Worm (Caenorhabditis elegans) whole organism, L3 larva: ENCODE data around the gene T19C3.3.

Source experiments
- R02D3.7 ChIP-seq: fragments of 150-350 bp; optimal IDR thresholded peaks from 2 replicates; lab custom pipeline; 2014; ENCODE audit warnings: missing biosample characterization, missing genetic modification characterization
- ZK546.5 ChIP-seq: sonication (generic microtip); optimal IDR thresholded peaks from 2 replicates; lab custom pipeline; 2017; ENCODE audit warnings: missing biosample characterization, missing genetic modification characterization
- ama-1 ChIP-seq: fragments of 150-350 bp; optimal IDR thresholded peaks from 2 replicates; lab custom pipeline; 2018
- ceh-16 ChIP-seq: sonication (generic microtip); optimal IDR thresholded peaks from 2 replicates; lab custom pipeline; 2017; ENCODE audit warnings: missing biosample characterization, missing genetic modification characterization
- ceh-82 ChIP-seq: fragments of 150-350 bp; optimal IDR thresholded peaks from 2 replicates; lab custom pipeline; 2014; ENCODE audit warnings: missing biosample characterization, missing genetic modification characterization
- daf-12 ChIP-seq: fragments of 150-350 bp; optimal IDR thresholded peaks from 2 replicates; lab custom pipeline; 2014; ENCODE audit warnings: missing biosample characterization, missing genetic modification reagents, missing genetic modification characterization
- egl-27 ChIP-seq: sonication (generic microtip); optimal IDR thresholded peaks from 4 replicates; lab custom pipeline; 2017; ENCODE audit warnings: missing biosample characterization, missing genetic modification reagents, missing genetic modification characterization
- elt-1 ChIP-seq: fragments of 150-350 bp; optimal IDR thresholded peaks from 2 replicates; lab custom pipeline; 2014; ENCODE audit warnings: missing biosample characterization, missing genetic modification characterization
- elt-2 ChIP-seq: sonication (generic microtip); optimal IDR thresholded peaks from 2 replicates; lab custom pipeline; 2016; ENCODE audit warnings: missing genetic modification reagents, mild to moderate bottlenecking, missing genetic modification characterization, missing compliant biosample characterization
- elt-3 ChIP-seq, 3 experiments: fragments of 150-350 bp in 1 of 3; sonication (generic microtip) in 2 of 3; optimal IDR thresholded peaks; 2 replicates in 2 of 3; 4 replicates in 1 of 3; lab custom pipeline; 2014 to 2017; ENCODE audit warnings: missing biosample characterization in 3 of 3, missing genetic modification characterization in 3 of 3
- eor-1 ChIP-seq, 2 experiments: fragments of 150-350 bp; optimal IDR thresholded peaks; 2 replicates each; lab custom pipeline; 2014 to 2018; ENCODE audit warnings: missing biosample characterization in 2 of 2, missing genetic modification characterization in 2 of 2
- fkh-10 ChIP-seq: sonication (generic microtip); optimal IDR thresholded peaks from 2 replicates; lab custom pipeline; 2017; ENCODE audit warnings: missing biosample characterization, missing genetic modification reagents, missing genetic modification characterization
- fkh-2 ChIP-seq: fragments of 150-350 bp; optimal IDR thresholded peaks from 2 replicates; lab custom pipeline; 2014; ENCODE audit warnings: missing biosample characterization, missing genetic modification reagents, missing genetic modification characterization
- fos-1 ChIP-seq: fragments of 150-350 bp; optimal IDR thresholded peaks from 2 replicates; lab custom pipeline; 2014; ENCODE audit warnings: missing biosample characterization, missing genetic modification characterization
- hmg-11 ChIP-seq: sonication (generic microtip); optimal IDR thresholded peaks from 2 replicates; lab custom pipeline; 2016; ENCODE audit warnings: missing genetic modification characterization, missing compliant biosample characterization
- jun-1 ChIP-seq: fragments of 150-350 bp; optimal IDR thresholded peaks from 2 replicates; lab custom pipeline; 2014; ENCODE audit warnings: missing biosample characterization, missing genetic modification reagents, missing genetic modification characterization
- lin-15B ChIP-seq: fragments of 150-350 bp; optimal IDR thresholded peaks from 2 replicates; lab custom pipeline; 2014; ENCODE audit warnings: missing biosample characterization, missing genetic modification characterization
- lin-39 ChIP-seq: fragments of 150-350 bp; optimal IDR thresholded peaks from 2 replicates; lab custom pipeline; 2018; ENCODE audit warnings: missing biosample characterization, missing genetic modification reagents, missing genetic modification characterization
- lsy-12 ChIP-seq: sonication (generic microtip); optimal IDR thresholded peaks from 2 replicates; lab custom pipeline; 2016; ENCODE audit warnings: mild to moderate bottlenecking, missing genetic modification characterization, missing compliant biosample characterization
- mdl-1 ChIP-seq: fragments of 150-350 bp; optimal IDR thresholded peaks from 2 replicates; lab custom pipeline; 2014; ENCODE audit warnings: missing biosample characterization, missing genetic modification characterization
- nfya-1 ChIP-seq: sonication (generic microtip); optimal IDR thresholded peaks from 2 replicates; lab custom pipeline; 2017; ENCODE audit warnings: missing genetic modification characterization, mild to moderate bottlenecking, missing compliant biosample characterization, antibody characterized with exemption, moderate library complexity; ENCODE audit not compliant: insufficient read depth
- nhr-11 ChIP-seq: fragments of 150-350 bp; optimal IDR thresholded peaks from 2 replicates; lab custom pipeline; 2014; ENCODE audit warnings: missing biosample characterization, missing genetic modification characterization
- nhr-12 ChIP-seq: fragments of 150-350 bp; optimal IDR thresholded peaks from 2 replicates; lab custom pipeline; 2014; ENCODE audit warnings: missing biosample characterization, missing genetic modification characterization
- nhr-23 ChIP-seq: fragments of 150-350 bp; optimal IDR thresholded peaks from 2 replicates; lab custom pipeline; 2014; ENCODE audit warnings: missing biosample characterization, missing genetic modification reagents, missing genetic modification characterization
- nhr-28 ChIP-seq: fragments of 150-350 bp; optimal IDR thresholded peaks from 2 replicates; lab custom pipeline; 2014; ENCODE audit warnings: missing biosample characterization, missing genetic modification characterization
- nhr-43 ChIP-seq: sonication (generic microtip); optimal IDR thresholded peaks from 2 replicates; lab custom pipeline; 2016; ENCODE audit warnings: mild to moderate bottlenecking, missing genetic modification characterization, missing compliant biosample characterization; ENCODE audit not compliant: poor library complexity, severe bottlenecking
- nhr-67 ChIP-seq: fragments of 150-350 bp; optimal IDR thresholded peaks from 2 replicates; lab custom pipeline; 2014; ENCODE audit warnings: missing biosample characterization, missing genetic modification characterization
- nhr-76 ChIP-seq: fragments of 150-350 bp; sonication (generic microtip); optimal IDR thresholded peaks from 5 replicates; lab custom pipeline; 2014; ENCODE audit warnings: missing biosample characterization, missing genetic modification characterization
- nhr-77 ChIP-seq: fragments of 150-350 bp; optimal IDR thresholded peaks from 2 replicates; lab custom pipeline; 2014; ENCODE audit warnings: missing biosample characterization, missing genetic modification characterization
- pha-4 ChIP-seq: fragments of 150-350 bp; optimal IDR thresholded peaks from 2 replicates; lab custom pipeline; 2014; ENCODE audit warnings: missing biosample characterization, missing genetic modification reagents, missing genetic modification characterization
- pqm-1 ChIP-seq: fragments of 150-350 bp; optimal IDR thresholded peaks from 2 replicates; lab custom pipeline; 2017; ENCODE audit warnings: missing biosample characterization, missing genetic modification characterization, inconsistent platforms
- skn-1 ChIP-seq: fragments of 150-350 bp; optimal IDR thresholded peaks from 2 replicates; lab custom pipeline; 2014; ENCODE audit warnings: missing biosample characterization, missing genetic modification characterization
- tbx-2 ChIP-seq: sonication (generic microtip); optimal IDR thresholded peaks from 2 replicates; lab custom pipeline; 2016; ENCODE audit warnings: mild to moderate bottlenecking, missing genetic modification characterization, missing compliant biosample characterization
- unc-39 ChIP-seq: sonication (generic microtip); optimal IDR thresholded peaks from 4 replicates; lab custom pipeline; 2017; ENCODE audit warnings: missing biosample characterization, missing genetic modification characterization
- unc-62 ChIP-seq: fragments of 150-350 bp; sonication (generic microtip); optimal IDR thresholded peaks from 4 replicates; lab custom pipeline; 2014; ENCODE audit warnings: missing biosample characterization, missing genetic modification reagents, missing genetic modification characterization
- zag-1 ChIP-seq: fragments of 150-350 bp; optimal IDR thresholded peaks from 2 replicates; lab custom pipeline; 2014; ENCODE audit warnings: missing biosample characterization, missing genetic modification characterization
- ztf-11 ChIP-seq: fragments of 150-350 bp; optimal IDR thresholded peaks from 2 replicates; lab custom pipeline; 2014; ENCODE audit warnings: missing biosample characterization, missing genetic modification characterization
- ztf-4 ChIP-seq: fragments of 150-350 bp; optimal IDR thresholded peaks from 2 replicates; lab custom pipeline; 2014; ENCODE audit warnings: missing biosample characterization, missing genetic modification characterization

The T19C3.3 gene

ce11 chrIII:605415-606054, 8.8 kb downstream of the T19C3.3 start, which contains the start of the genes Y55B1AR.4 and ttr-7:
TSS of gene Y55B1AR.4 (minus strand) at chrIII:605515.
TSS of gene ttr-7 (plus strand) at chrIII:606004.
- TF ChIP-seq nhr-28 (tag; lab: Kevin White, UChicago) (no peak), pqm-1 (tag; lab: Kevin White, UChicago) (no peak), unc-62 (GFP tag; lab: Kevin White, UChicago) (no peak), lin-39 (no peak)

- TF ChIP-seq mdl-1 (tag; lab: Kevin White, UChicago), result no peak
- peak; percentile 97 for TF ChIP-seq pha-4 (tag; lab: Kevin White, UChicago)
- TF ChIP-seq R02D3.7 (tag; lab: Kevin White, UChicago), result no peak
- TF ChIP-seq zag-1, result no peak
- no peak for TF ChIP-seq ztf-11 (tag; lab: Kevin White, UChicago)
- TF ChIP-seq hmg-11 (tag; lab: Kevin White, UChicago), result no peak
- peak; percentile 56 for TF ChIP-seq skn-1 (tag; lab: Kevin White, UChicago)
- no peak for TF ChIP-seq nhr-43 (tag; lab: Kevin White, UChicago)
- TF ChIP-seq unc-39 (tag; lab: Kevin White, UChicago), result no peak
- TF ChIP-seq ama-1, result peak; percentile 10
- TF ChIP-seq nhr-77, result peak; percentile 48
- peak; percentile 97 for TF ChIP-seq pqm-1 (tag; lab: Kevin White, UChicago)
- TF ChIP-seq fos-1 (tag; lab: Kevin White, UChicago), result peak; percentile 85
- TF ChIP-seq jun-1, result peak; percentile 90
- peak; percentile 99 for TF ChIP-seq elt-2 (tag; lab: Kevin White, UChicago)
These were observed 13.9 kb downstream of the T19C3.3 start, which contains the start of gene lec-6 for ce11 chrIII:600316-600932. TSS of gene lec-6 (minus strand) at chrIII:600366.

- TF ChIP-seq hmg-11 (tag; lab: Kevin White, UChicago), result no peak
- peak; percentile 12 for TF ChIP-seq pqm-1 (tag; lab: Kevin White, UChicago)
- no peak for TF ChIP-seq pha-4 (tag; lab: Kevin White, UChicago)
- TF ChIP-seq elt-2 (tag; lab: Kevin White, UChicago), result peak; percentile 46
- TF ChIP-seq jun-1, result peak; percentile 14
- TF ChIP-seq nhr-76 (tag; lab: Kevin White, UChicago), result no peak
- TF ChIP-seq fkh-10 (GFP tag; lab: Kevin White, UChicago), result no peak
These were observed 15.1 kb downstream of the T19C3.3 start for ce11 chrIII:599279-599678.

DNA sequence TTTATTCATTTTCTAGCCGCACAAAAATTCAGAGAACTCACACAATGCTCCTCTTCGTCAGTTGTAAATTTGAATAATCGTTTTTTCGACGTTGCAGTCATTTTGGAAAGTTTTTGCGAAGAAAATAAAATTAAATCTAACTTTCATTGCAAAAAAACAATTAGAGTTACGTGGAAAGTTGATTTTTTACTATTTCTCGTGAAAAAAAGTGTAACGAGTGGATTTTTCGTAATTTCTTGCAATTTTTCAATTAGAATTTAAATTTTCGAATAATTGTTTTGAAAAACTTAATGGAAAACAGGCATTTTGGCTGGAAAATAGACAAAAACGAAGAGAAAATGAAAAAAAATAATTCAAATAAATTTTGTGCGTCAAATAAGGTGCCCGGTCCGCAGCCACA, 15.7 kb downstream of the T19C3.3 start, which contains the start of gene Y55B1AR.2:
Gene Y55B1AR.2 (minus strand): TSS at position 101 of the 400 bp plus-strand sequence.
- TF ChIP-seq ceh-16 (no peak), nhr-67 (tag; lab: Kevin White, UChicago) (no peak), egl-27 (tag; lab: Kevin White, UChicago) (no peak), R02D3.7 (tag; lab: Kevin White, UChicago) (no peak), pha-4 (tag; lab: Kevin White, UChicago) (no peak), nhr-76 (tag; lab: Kevin White, UChicago) (no peak), ztf-4 (tag; lab: Kevin White, UChicago) (no peak), nhr-23 (tag; lab: Kevin White, UChicago) (no peak), fos-1 (tag; lab: Kevin White, UChicago) (no peak), eor-1 (tag; optimal IDR thresholded peaks at IDR 0.05; lab: Kevin White, UChicago) (no peak)
- TF ChIP-seq, all 47 proteins: peak for 0

DNA sequence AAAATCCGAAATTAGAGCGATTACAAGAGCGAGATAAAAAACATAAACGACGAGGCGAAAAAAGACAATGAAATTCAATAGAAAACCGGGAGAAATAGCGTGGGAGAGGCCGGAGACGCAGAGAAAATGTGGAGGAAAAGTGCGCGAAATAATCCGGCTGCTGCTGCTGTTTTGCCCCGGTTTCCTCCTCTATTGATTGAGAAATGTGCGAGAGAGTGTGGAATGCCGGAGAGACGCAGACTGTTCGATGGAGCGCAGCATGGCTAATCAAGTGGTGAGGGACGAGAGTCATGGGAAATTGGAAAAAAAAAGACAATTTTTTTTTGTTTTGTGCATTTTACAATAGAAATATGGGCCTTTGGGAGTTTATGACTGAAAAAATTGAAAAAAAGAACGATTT, 16.2 kb downstream of the T19C3.3 start:
- no peak for TF ChIP-seq ceh-82
- TF ChIP-seq ZK546.5, result no peak
- no peak for TF ChIP-seq daf-12 (tag; lab: Kevin White, UChicago)
- no peak for TF ChIP-seq lsy-12 (tag; lab: Kevin White, UChicago)
- TF ChIP-seq lin-15B, result peak; percentile 44
- TF ChIP-seq eor-1 (tag; optimal IDR thresholded peaks at IDR 0.05; lab: Kevin White, UChicago), result no peak
- no peak for TF ChIP-seq ceh-16
- TF ChIP-seq fkh-10 (GFP tag; lab: Kevin White, UChicago), result peak; percentile 81
- no peak for TF ChIP-seq nhr-11 (tag; lab: Kevin White, UChicago)
- TF ChIP-seq jun-1, result no peak
- TF ChIP-seq egl-27 (tag; lab: Kevin White, UChicago), result no peak
- no peak for TF ChIP-seq tbx-2 (tag; lab: Kevin White, UChicago)
- no peak for TF ChIP-seq nhr-12 (tag; lab: Kevin White, UChicago)
- peak; percentile 64 for TF ChIP-seq nhr-23 (tag; lab: Kevin White, UChicago)
- TF ChIP-seq lin-39, result peak; percentile 67
- TF ChIP-seq hmg-11 (tag; lab: Kevin White, UChicago), result peak; percentile 96
- TF ChIP-seq skn-1 (tag; lab: Kevin White, UChicago), result no peak
- TF ChIP-seq elt-1, result no peak
- TF ChIP-seq mdl-1 (tag; lab: Kevin White, UChicago), result no peak
- no peak for TF ChIP-seq ztf-4 (tag; lab: Kevin White, UChicago)
- no peak for TF ChIP-seq nhr-76 (tag; lab: Kevin White, UChicago)
- TF ChIP-seq unc-62 (GFP tag; lab: Kevin White, UChicago), result no peak
- TF ChIP-seq nfya-1, result peak; percentile 69
- no peak for TF ChIP-seq unc-39 (tag; lab: Kevin White, UChicago)
- TF ChIP-seq fkh-2 (tag; lab: Kevin White, UChicago), result no peak
- no peak for TF ChIP-seq elt-3 (tag; optimal IDR thresholded peaks at IDR 0.05; lab: Kevin White, UChicago)
- no peak for TF ChIP-seq elt-2 (tag; lab: Kevin White, UChicago)
- no peak for TF ChIP-seq ztf-11 (tag; lab: Kevin White, UChicago)
- no peak for TF ChIP-seq nhr-28 (tag; lab: Kevin White, UChicago)
- TF ChIP-seq zag-1, result no peak
- no peak for TF ChIP-seq nhr-67 (tag; lab: Kevin White, UChicago)
